Fruit fly (Drosophila melanogaster): ENCODE measurements around the gene vn.

vn gene

dm6 chr3L:5820039-5820438 is 25.4 kb downstream of the vn start:
- TF ChIP-seq h (optimal IDR thresholded peaks at IDR 0.05) (no peak), ttk (optimal IDR thresholded peaks at IDR 0.05) (no peak), insv (optimal IDR thresholded peaks at IDR 0.05) (no peak), psq (optimal IDR thresholded peaks at IDR 0.05) (no peak), Sin3A (optimal IDR thresholded peaks at IDR 0.05) (no peak), Myc (optimal IDR thresholded peaks at IDR 0.05) (no peak)

dm6 chr3L:5819310-5819709 is 26.2 kb downstream of the vn start:
- no peak for TF ChIP-seq h (optimal IDR thresholded peaks at IDR 0.05)

dm6 chr3L:5817177-5817576 is 28.3 kb downstream of the vn start:
- no peak for TF ChIP-seq Sin3A (optimal IDR thresholded peaks at IDR 0.05)
- TF ChIP-seq psq (optimal IDR thresholded peaks at IDR 0.05) = no peak

- TF ChIP-seq psq (optimal IDR thresholded peaks at IDR 0.05) (no peak), Sin3A (optimal IDR thresholded peaks at IDR 0.05) (no peak), h (optimal IDR thresholded peaks at IDR 0.05) (no peak), Myc (optimal IDR thresholded peaks at IDR 0.05) (no peak), insv (optimal IDR thresholded peaks at IDR 0.05) (no peak), ttk (optimal IDR thresholded peaks at IDR 0.05) (no peak)
These were observed 32.4 kb downstream of the vn start, which contains the start of gene mad2 for dm6 chr3L:5813016-5813415. Gene mad2, minus strand, starts transcription at chr3L:5813093.

dm6 chr3L:5810633-5811341 is 34.7 kb downstream of the vn start, which contains the start of the genes S6k and kri:
Gene S6k, minus strand, starts transcription at chr3L:5810931.
Gene kri, plus strand, starts transcription at chr3L:5810973.
- TF ChIP-seq ttk (optimal IDR thresholded peaks at IDR 0.05) (no peak), psq (optimal IDR thresholded peaks at IDR 0.05) (no peak), insv (optimal IDR thresholded peaks at IDR 0.05) (no peak), Myc (optimal IDR thresholded peaks at IDR 0.05) (no peak)

- no peak for TF ChIP-seq h (optimal IDR thresholded peaks at IDR 0.05)
- no peak for TF ChIP-seq Sin3A (optimal IDR thresholded peaks at IDR 0.05)
- no peak for TF ChIP-seq insv (optimal IDR thresholded peaks at IDR 0.05)
- no peak for TF ChIP-seq ttk (optimal IDR thresholded peaks at IDR 0.05)
- TF ChIP-seq Myc (optimal IDR thresholded peaks at IDR 0.05) = no peak
- TF ChIP-seq psq (optimal IDR thresholded peaks at IDR 0.05) = no peak
These were observed 35.7 kb downstream of the vn start for dm6 chr3L:5809642-5810279.

- no peak for TF ChIP-seq psq (optimal IDR thresholded peaks at IDR 0.05)
- TF ChIP-seq h (optimal IDR thresholded peaks at IDR 0.05) = no peak
- no peak for TF ChIP-seq Sin3A (optimal IDR thresholded peaks at IDR 0.05)
- no peak for TF ChIP-seq Myc (optimal IDR thresholded peaks at IDR 0.05)
- TF ChIP-seq ttk (optimal IDR thresholded peaks at IDR 0.05) = no peak
- TF ChIP-seq insv (optimal IDR thresholded peaks at IDR 0.05) = no peak
These were observed 36.3 kb downstream of the vn start for dm6 chr3L:5809201-5809584.

- TF ChIP-seq h (optimal IDR thresholded peaks at IDR 0.05) (no peak), psq (optimal IDR thresholded peaks at IDR 0.05) (no peak), ttk (optimal IDR thresholded peaks at IDR 0.05) (no peak), Myc (optimal IDR thresholded peaks at IDR 0.05) (no peak), insv (optimal IDR thresholded peaks at IDR 0.05) (no peak), Sin3A (optimal IDR thresholded peaks at IDR 0.05) (no peak)
These were observed 36.8 kb downstream of the vn start for dm6 chr3L:5808540-5809200.

- TF ChIP-seq Sin3A (optimal IDR thresholded peaks at IDR 0.05) (no peak), Myc (optimal IDR thresholded peaks at IDR 0.05) (no peak), psq (optimal IDR thresholded peaks at IDR 0.05) (no peak), h (optimal IDR thresholded peaks at IDR 0.05) (no peak), insv (optimal IDR thresholded peaks at IDR 0.05) (no peak)
These were observed 37.4 kb downstream of the vn start for dm6 chr3L:5808101-5808433.

dm6 chr3L:5807370-5808100 is 37.9 kb downstream of the vn start:
- no peak for TF ChIP-seq Sin3A (optimal IDR thresholded peaks at IDR 0.05)
- TF ChIP-seq Myc (optimal IDR thresholded peaks at IDR 0.05) = no peak
- TF ChIP-seq psq (optimal IDR thresholded peaks at IDR 0.05) = no peak
- no peak for TF ChIP-seq ttk (optimal IDR thresholded peaks at IDR 0.05)
- TF ChIP-seq insv (optimal IDR thresholded peaks at IDR 0.05) = no peak
- no peak for TF ChIP-seq h (optimal IDR thresholded peaks at IDR 0.05)

- TF ChIP-seq insv (optimal IDR thresholded peaks at IDR 0.05) = no peak
- no peak for TF ChIP-seq ttk (optimal IDR thresholded peaks at IDR 0.05)
- TF ChIP-seq h (optimal IDR thresholded peaks at IDR 0.05) = no peak
- TF ChIP-seq Myc (optimal IDR thresholded peaks at IDR 0.05) = no peak
- TF ChIP-seq psq (optimal IDR thresholded peaks at IDR 0.05) = no peak
- TF ChIP-seq Sin3A (optimal IDR thresholded peaks at IDR 0.05) = no peak
These were observed 42.7 kb downstream of the vn start, which contains the start of gene CG42272 for dm6 chr3L:5802733-5803132. Gene CG42272, plus strand, starts transcription at chr3L:5803033.

dm6 chr3L:5802063-5802531 is 43.4 kb downstream of the vn start:
- TF ChIP-seq Sin3A (optimal IDR thresholded peaks at IDR 0.05) = no peak

Measured in Kc167 (cell line).